Worm (Caenorhabditis elegans): ENCODE results near the gene str-256.

DNA sequence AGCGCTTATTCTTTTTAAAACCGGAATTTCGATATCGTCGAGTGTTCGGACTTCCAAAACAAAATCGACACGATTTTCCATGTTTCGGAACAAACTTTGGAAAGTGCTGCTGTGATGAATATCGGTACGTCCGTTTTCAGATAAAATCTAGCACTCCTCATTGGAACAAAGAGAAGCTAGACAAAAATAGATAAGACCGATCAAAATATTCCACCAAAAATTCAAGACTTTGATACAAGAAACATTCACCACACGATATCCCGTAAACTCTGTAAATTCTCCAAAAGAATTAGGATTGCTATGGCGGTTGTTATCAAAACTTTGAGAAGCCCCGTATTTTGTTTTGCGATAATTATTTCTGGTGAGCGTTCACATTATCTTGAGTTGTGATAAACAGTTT, 42.0 kb upstream of the str-256 start, which contains the start of gene C14C6.3:
- TF ChIP-seq ceh-83 (GFP tag; optimal IDR thresholded peaks at IDR 0.05) (no peak), ztf-11 (tag; optimal IDR thresholded peaks at IDR 0.05) (no peak), unc-39 (tag; optimal IDR thresholded peaks at IDR 0.05) (no peak), lsy-2 (tag; optimal IDR thresholded peaks at IDR 0.05) (no peak), snpc-4 (tag; optimal IDR thresholded peaks at IDR 0.05) (no peak), tbx-8 (GFP tag; optimal IDR thresholded peaks at IDR 0.05) (no peak), elt-1 (tag; optimal IDR thresholded peaks at IDR 0.05; ENCODE audit: borderline replicate concordance, insufficient read depth) (no peak), blmp-1 (tag; optimal IDR thresholded peaks at IDR 0.05) (no peak), nhr-237 (tag; optimal IDR thresholded peaks at IDR 0.05) (no peak), elt-3 (tag; optimal IDR thresholded peaks at IDR 0.05) (no peak), nhr-12 (tag; optimal IDR thresholded peaks at IDR 0.05) (no peak), M03D4.4 (tag; optimal IDR thresholded peaks at IDR 0.05) (no peak), mep-1 (tag; optimal IDR thresholded peaks at IDR 0.05) (no peak)

Data from whole organism, mixed stage, embryonic.